Worm (Caenorhabditis elegans): Measurements from ENCODE around the gene ZK1127.12.

The ZK1127.12 gene

ce11 chrII:7051778-7052177 is at the start of gene ZK1127.12:
Gene ZK1127.12, plus strand, starts transcription at chrII:7052078.
- TF ChIP-seq pes-1 (GFP tag; IDR thresholded peaks at IDR 0.05): no peak
- no peak for TF ChIP-seq tra-4 (tag; optimal IDR thresholded peaks at IDR 0.05)
- no peak for TF ChIP-seq sea-1 (GFP tag; conservative IDR thresholded peaks at IDR 0.05)
- no peak for TF ChIP-seq B0310.2 (tag; optimal IDR thresholded peaks at IDR 0.05)
- TF ChIP-seq aly-1 (tag; optimal IDR thresholded peaks at IDR 0.05): no peak
- no peak for TF ChIP-seq scrt-1 (GFP tag; IDR thresholded peaks at IDR 0.05)
- no peak for TF ChIP-seq hnd-1 (tag; optimal IDR thresholded peaks at IDR 0.05)
- no peak for TF ChIP-seq tbx-37 (GFP tag; conservative IDR thresholded peaks at IDR 0.05)
- no peak for TF ChIP-seq ceh-13 (GFP tag; optimal IDR thresholded peaks at IDR 0.05)
- no peak for TF ChIP-seq F13C5.2 (tag; optimal IDR thresholded peaks at IDR 0.05)

- no peak for TF ChIP-seq ceh-13 (GFP tag; optimal IDR thresholded peaks at IDR 0.05)
- TF ChIP-seq sea-1 (GFP tag; conservative IDR thresholded peaks at IDR 0.05): no peak
- TF ChIP-seq hmbx-1 (tag; optimal IDR thresholded peaks at IDR 0.05): no peak
- TF ChIP-seq flt-1 (GFP tag; IDR thresholded peaks at IDR 0.05): no peak
- TF ChIP-seq aly-1 (tag; optimal IDR thresholded peaks at IDR 0.05): no peak
- no peak for TF ChIP-seq F13C5.2 (tag; optimal IDR thresholded peaks at IDR 0.05)
- TF ChIP-seq hmg-4 (GFP tag; optimal IDR thresholded peaks at IDR 0.05): no peak
- 0 out of 2 replicates have a peak, but pooled peaks have one; percentile 39 for TF ChIP-seq tbx-11 (GFP tag; IDR thresholded peaks at IDR 0.05)
- TF ChIP-seq ama-1 (optimal IDR thresholded peaks at IDR 0.05): no peak
- TF ChIP-seq pes-1 (GFP tag; IDR thresholded peaks at IDR 0.05): no peak
- no peak for TF ChIP-seq hnd-1 (tag; optimal IDR thresholded peaks at IDR 0.05)
- TF ChIP-seq tra-4 (tag; optimal IDR thresholded peaks at IDR 0.05): no peak
- TF ChIP-seq ets-7 (tag; optimal IDR thresholded peaks at IDR 0.05): no peak
- 0 out of 2 replicates have a peak, but pooled peaks have one; percentile 17 for TF ChIP-seq tbx-37 (GFP tag; conservative IDR thresholded peaks at IDR 0.05)
- no peak for TF ChIP-seq B0310.2 (tag; optimal IDR thresholded peaks at IDR 0.05)
- TF ChIP-seq scrt-1 (GFP tag; IDR thresholded peaks at IDR 0.05): no peak
Measured at ce11 chrII:7002956-7003357, 48.9 kb upstream of the ZK1127.12 start.

ce11 chrII:7012592-7012991 is 39.3 kb upstream of the ZK1127.12 start, which contains the start of gene sqv-7:
Gene sqv-7, minus strand, starts transcription at chrII:7012692.
- no peak for TF ChIP-seq tbx-37 (GFP tag; conservative IDR thresholded peaks at IDR 0.05)
- no peak for TF ChIP-seq B0310.2 (tag; optimal IDR thresholded peaks at IDR 0.05)
- TF ChIP-seq ama-1 (optimal IDR thresholded peaks at IDR 0.05): no peak
- no peak for TF ChIP-seq aly-1 (tag; optimal IDR thresholded peaks at IDR 0.05)
- no peak for TF ChIP-seq flt-1 (GFP tag; IDR thresholded peaks at IDR 0.05)
- TF ChIP-seq pes-1 (GFP tag; IDR thresholded peaks at IDR 0.05): no peak

- TF ChIP-seq tra-4 (tag; optimal IDR thresholded peaks at IDR 0.05) (no peak), F13C5.2 (tag; optimal IDR thresholded peaks at IDR 0.05) (peak; percentile 22), hmg-4 (GFP tag; optimal IDR thresholded peaks at IDR 0.05) (peak; percentile 20)
Measured at ce11 chrII:7022370-7023001, 29.4 kb upstream of the ZK1127.12 start, which contains the start of the genes lst-6 and lst-5. Gene lst-6, minus strand, starts transcription at chrII:7022509. Gene lst-5, plus strand, starts transcription at chrII:7022913.

ce11 chrII:7024897-7025852 is 26.7 kb upstream of the ZK1127.12 start, which contains the start of gene znf-598:
Gene znf-598, plus strand, starts transcription at chrII:7025802.
- TF ChIP-seq tra-4 (tag; optimal IDR thresholded peaks at IDR 0.05): no peak
- TF ChIP-seq ceh-36 (tag; optimal IDR thresholded peaks at IDR 0.05): no peak
- TF ChIP-seq hnd-1 (tag; optimal IDR thresholded peaks at IDR 0.05): no peak
- TF ChIP-seq scrt-1 (GFP tag; IDR thresholded peaks at IDR 0.05): no peak
- no peak for TF ChIP-seq tbx-37 (GFP tag; conservative IDR thresholded peaks at IDR 0.05)
- TF ChIP-seq flt-1 (GFP tag; IDR thresholded peaks at IDR 0.05): no peak
- TF ChIP-seq F13C5.2 (tag; optimal IDR thresholded peaks at IDR 0.05): no peak
- TF ChIP-seq hmg-4 (GFP tag; optimal IDR thresholded peaks at IDR 0.05): no peak
- no peak for TF ChIP-seq ceh-13 (GFP tag; optimal IDR thresholded peaks at IDR 0.05)
- TF ChIP-seq tbx-11 (GFP tag; IDR thresholded peaks at IDR 0.05): no peak
- no peak for TF ChIP-seq hmbx-1 (tag; optimal IDR thresholded peaks at IDR 0.05)
- no peak for TF ChIP-seq B0310.2 (tag; optimal IDR thresholded peaks at IDR 0.05)
- TF ChIP-seq sea-1 (GFP tag; conservative IDR thresholded peaks at IDR 0.05): no peak
- no peak for TF ChIP-seq pes-1 (GFP tag; IDR thresholded peaks at IDR 0.05)
- TF ChIP-seq ets-7 (tag; optimal IDR thresholded peaks at IDR 0.05): no peak
- no peak for TF ChIP-seq aly-1 (tag; optimal IDR thresholded peaks at IDR 0.05)
- no peak for TF ChIP-seq ama-1 (optimal IDR thresholded peaks at IDR 0.05)

ce11 chrII:7029524-7029923 is 22.4 kb upstream of the ZK1127.12 start:
- TF ChIP-seq tra-4 (tag; optimal IDR thresholded peaks at IDR 0.05) (no peak), hnd-1 (tag; optimal IDR thresholded peaks at IDR 0.05) (no peak), F13C5.2 (tag; optimal IDR thresholded peaks at IDR 0.05) (no peak)

- TF ChIP-seq B0310.2 (tag; optimal IDR thresholded peaks at IDR 0.05) (no peak), scrt-1 (GFP tag; IDR thresholded peaks at IDR 0.05) (no peak), pes-1 (GFP tag; IDR thresholded peaks at IDR 0.05) (no peak), tbx-37 (GFP tag; conservative IDR thresholded peaks at IDR 0.05) (no peak), F13C5.2 (tag; optimal IDR thresholded peaks at IDR 0.05) (no peak), ceh-36 (tag; optimal IDR thresholded peaks at IDR 0.05) (no peak), hmg-4 (GFP tag; optimal IDR thresholded peaks at IDR 0.05) (no peak), ceh-13 (GFP tag; optimal IDR thresholded peaks at IDR 0.05) (no peak), ama-1 (optimal IDR thresholded peaks at IDR 0.05) (no peak), tbx-11 (GFP tag; IDR thresholded peaks at IDR 0.05) (no peak), sea-1 (GFP tag; conservative IDR thresholded peaks at IDR 0.05) (no peak), tra-4 (tag; optimal IDR thresholded peaks at IDR 0.05) (no peak), hnd-1 (tag; optimal IDR thresholded peaks at IDR 0.05) (no peak), hmbx-1 (tag; optimal IDR thresholded peaks at IDR 0.05) (no peak), ets-7 (tag; optimal IDR thresholded peaks at IDR 0.05) (no peak)
Measured at ce11 chrII:7031137-7031697, 20.7 kb upstream of the ZK1127.12 start.

All from whole organism, early embryonic.